Fruit fly (Drosophila melanogaster) whole organism, prepupa: ENCODE results near the gene fred.

Experiments
- Blimp-1 ChIP-seq: fragments of 200-800 bp; sonication (Bioruptor generic); optimal IDR thresholded peaks from 3 replicates; lab custom pipeline; 2017; ENCODE audit warnings: missing biosample characterization, missing genetic modification characterization, mild to moderate bottlenecking, moderate library complexity, missing genetic modification reagents
- CG10631 ChIP-seq: fragments of 200-800 bp; sonication (Bioruptor generic); optimal IDR thresholded peaks from 2 replicates; lab custom pipeline; 2016; ENCODE audit warnings: missing biosample characterization, missing genetic modification characterization
- CG11294 ChIP-seq: fragments of 200-800 bp; sonication (Bioruptor generic); IDR thresholded peaks from 2 replicates; pipeline ENCODE4 v1.3.6; 2022; ENCODE audit warnings: missing biosample characterization, missing genetic modification characterization
- CG11762 ChIP-seq: fragments of 200-800 bp; sonication (Bioruptor generic); optimal IDR thresholded peaks from 3 replicates; lab custom pipeline; 2016; ENCODE audit warnings: missing biosample characterization, missing genetic modification characterization; ENCODE audit not compliant: insufficient read depth
- CG11902 ChIP-seq: fragments of 200-800 bp; sonication (Bioruptor generic); optimal IDR thresholded peaks from 3 replicates; lab custom pipeline; 2016; ENCODE audit warnings: missing biosample characterization, missing genetic modification characterization
- CG15336 ChIP-seq: fragments of 200-800 bp; sonication (Bioruptor generic); IDR thresholded peaks from 2 replicates; pipeline ENCODE4 v1.3.6; 2022; ENCODE audit warnings: missing biosample characterization, missing genetic modification characterization
- CG1621 ChIP-seq: fragments of 200-800 bp; sonication (Bioruptor generic); optimal IDR thresholded peaks from 3 replicates; lab custom pipeline; 2018; ENCODE audit warnings: missing biosample characterization, mild to moderate bottlenecking, missing genetic modification characterization
- CG16779 ChIP-seq: fragments of 200-800 bp; sonication (Bioruptor generic); optimal IDR thresholded peaks from 3 replicates; lab custom pipeline; 2017; ENCODE audit warnings: missing biosample characterization, mild to moderate bottlenecking, missing genetic modification characterization
- CG31627 ChIP-seq: fragments of 200-800 bp; sonication (Bioruptor generic); optimal IDR thresholded peaks from 3 replicates; lab custom pipeline; 2016; ENCODE audit warnings: missing biosample characterization, missing genetic modification characterization
- CG32006 ChIP-seq: fragments of 200-800 bp; sonication (Bioruptor generic); optimal IDR thresholded peaks from 3 replicates; lab custom pipeline; 2017; ENCODE audit warnings: missing biosample characterization, mild to moderate bottlenecking, missing genetic modification characterization
- CG34406 ChIP-seq: fragments of 200-800 bp; sonication (Bioruptor generic); optimal IDR thresholded peaks from 3 replicates; lab custom pipeline; 2016; ENCODE audit warnings: missing biosample characterization, missing genetic modification characterization
- CG4318 ChIP-seq: fragments of 200-800 bp; sonication (Bioruptor generic); optimal IDR thresholded peaks from 3 replicates; lab custom pipeline; 2017; ENCODE audit warnings: missing biosample characterization, mild to moderate bottlenecking, missing genetic modification characterization
- CG6163 ChIP-seq: fragments of 200-800 bp; sonication (Bioruptor generic); IDR thresholded peaks from 3 replicates; pipeline ENCODE4 v1.3.6; 2022; ENCODE audit warnings: missing biosample characterization, missing genetic modification characterization
- CG6276 ChIP-seq: fragments of 200-800 bp; sonication (Bioruptor generic); optimal IDR thresholded peaks from 2 replicates; lab custom pipeline; 2017; ENCODE audit warnings: missing biosample characterization, mild to moderate bottlenecking, missing genetic modification characterization
- CG6792 ChIP-seq: fragments of 200-800 bp; sonication (Bioruptor generic); optimal IDR thresholded peaks from 3 replicates; lab custom pipeline; 2016; ENCODE audit warnings: missing biosample characterization, missing genetic modification characterization
- CG8119 ChIP-seq: fragments of 200-800 bp; sonication (Bioruptor generic); IDR thresholded peaks from 3 replicates; pipeline ENCODE4 v1.3.6; 2022; ENCODE audit warnings: missing biosample characterization, missing genetic modification characterization
- CG8319 ChIP-seq: fragments of 200-800 bp; sonication (Bioruptor generic); optimal IDR thresholded peaks from 3 replicates; lab custom pipeline; 2016; ENCODE audit warnings: missing biosample characterization, missing genetic modification characterization
- CG8632 ChIP-seq: fragments of 200-800 bp; sonication (Bioruptor generic); optimal IDR thresholded peaks from 3 replicates; lab custom pipeline; 2016; ENCODE audit warnings: missing biosample characterization, missing genetic modification characterization
- Eip75B ChIP-seq: fragments of 200-800 bp; sonication (Bioruptor generic); optimal IDR thresholded peaks from 3 replicates; lab custom pipeline; 2016; ENCODE audit warnings: missing biosample characterization, missing genetic modification characterization
- Ets96B ChIP-seq: fragments of 200-800 bp; optimal IDR thresholded peaks from 2 replicates; lab custom pipeline; 2019; ENCODE audit warnings: missing biosample characterization, mild to moderate bottlenecking, missing genetic modification characterization, moderate library complexity
- Gug ChIP-seq: fragments of 200-800 bp; sonication (Bioruptor generic); IDR thresholded peaks from 2 replicates; pipeline ENCODE4 v1.3.6; 2022; ENCODE audit warnings: missing biosample characterization, missing genetic modification characterization
- Hr38 ChIP-seq: sonication (Bioruptor generic); optimal IDR thresholded peaks from 2 replicates; lab custom pipeline; 2016; ENCODE audit warnings: missing biosample characterization, missing genetic modification characterization
- Hr39 ChIP-seq: fragments of 200-800 bp; sonication (Bioruptor generic); optimal IDR thresholded peaks from 2 replicates; lab custom pipeline; 2016; ENCODE audit warnings: missing biosample characterization, missing genetic modification characterization
- Hr4 ChIP-seq: fragments of 200-800 bp; sonication (Bioruptor generic); optimal IDR thresholded peaks from 3 replicates; lab custom pipeline; 2016; ENCODE audit warnings: missing biosample characterization, missing genetic modification characterization
- Lpt ChIP-seq: fragments of 200-800 bp; sonication (Bioruptor generic); optimal IDR thresholded peaks from 3 replicates; lab custom pipeline; 2016; ENCODE audit warnings: missing biosample characterization, missing genetic modification characterization
- OdsH ChIP-seq: fragments of 200-800 bp; sonication (Bioruptor generic); optimal IDR thresholded peaks from 3 replicates; lab custom pipeline; 2016; ENCODE audit warnings: missing biosample characterization, missing genetic modification characterization
- Smox ChIP-seq: fragments of 200-800 bp; sonication (Bioruptor generic); optimal IDR thresholded peaks from 3 replicates; lab custom pipeline; 2016; ENCODE audit warnings: missing biosample characterization, missing genetic modification characterization
- Sox14 ChIP-seq: fragments of 200-800 bp; sonication (Bioruptor generic); optimal IDR thresholded peaks from 3 replicates; lab custom pipeline; 2016; ENCODE audit warnings: missing biosample characterization, missing genetic modification characterization
- Sox15 ChIP-seq: fragments of 200-800 bp; sonication (Bioruptor generic); optimal IDR thresholded peaks from 3 replicates; lab custom pipeline; 2016; ENCODE audit warnings: missing biosample characterization, missing genetic modification characterization
- achi ChIP-seq: fragments of 200-800 bp; sonication (Bioruptor generic); optimal IDR thresholded peaks from 3 replicates; lab custom pipeline; 2016; ENCODE audit warnings: missing biosample characterization, missing genetic modification characterization
- acj6 ChIP-seq: fragments of 200-800 bp; sonication (Bioruptor generic); optimal IDR thresholded peaks from 3 replicates; lab custom pipeline; 2016; ENCODE audit warnings: missing biosample characterization, missing genetic modification characterization
- cyc ChIP-seq: fragments of 200-800 bp; sonication (Bioruptor generic); optimal IDR thresholded peaks from 3 replicates; lab custom pipeline; 2016; ENCODE audit warnings: missing biosample characterization, missing genetic modification characterization
- dac ChIP-seq: fragments of 200-800 bp; sonication (Bioruptor generic); optimal IDR thresholded peaks from 2 replicates; lab custom pipeline; 2017; ENCODE audit warnings: missing biosample characterization, mild to moderate bottlenecking, missing genetic modification characterization
- dsx ChIP-seq: fragments of 200-800 bp; optimal IDR thresholded peaks from 3 replicates; lab custom pipeline; 2019; ENCODE audit warnings: missing biosample characterization, mild to moderate bottlenecking, missing genetic modification characterization, moderate library complexity; ENCODE audit not compliant: poor library complexity, severe bottlenecking
- eg ChIP-seq: fragments of 200-800 bp; sonication (Bioruptor generic); IDR thresholded peaks from 3 replicates; pipeline ENCODE4 v1.3.6; 2022; ENCODE audit warnings: missing biosample characterization, missing genetic modification characterization
- esn ChIP-seq: fragments of 200-800 bp; sonication (Bioruptor generic); optimal IDR thresholded peaks from 2 replicates; lab custom pipeline; 2016; ENCODE audit warnings: missing biosample characterization, mild to moderate bottlenecking, missing genetic modification characterization, moderate library complexity
- fd85E ChIP-seq: fragments of 200-800 bp; sonication (Bioruptor generic); optimal IDR thresholded peaks from 3 replicates; lab custom pipeline; 2016; ENCODE audit warnings: missing biosample characterization, missing genetic modification characterization
- lz ChIP-seq: fragments of 200-800 bp; sonication (Bioruptor generic); optimal IDR thresholded peaks from 3 replicates; lab custom pipeline; 2016; ENCODE audit warnings: missing biosample characterization, missing genetic modification characterization
- pdm3 ChIP-seq: fragments of 200-800 bp; sonication (Bioruptor generic); optimal IDR thresholded peaks from 3 replicates; lab custom pipeline; 2016; ENCODE audit warnings: missing biosample characterization, missing genetic modification characterization
- salr ChIP-seq, 2 experiments: fragments of 200-800 bp; sonication (Bioruptor generic); optimal IDR thresholded peaks; 3 replicates each; lab custom pipeline; 2016 to 2018; ENCODE audit warnings: missing biosample characterization in 2 of 2, missing genetic modification characterization in 2 of 2, mild to moderate bottlenecking in 1 of 2
- svp ChIP-seq: fragments of 200-800 bp; sonication (Bioruptor generic); peaks from one replicate; lab custom pipeline; 2016; ENCODE audit warnings: missing biosample characterization, missing genetic modification characterization
- vri ChIP-seq: fragments of 200-800 bp; sonication (Bioruptor generic); optimal IDR thresholded peaks from 3 replicates; lab custom pipeline; 2016; ENCODE audit warnings: missing biosample characterization, mild to moderate bottlenecking, missing genetic modification characterization

The fred gene

DNA sequence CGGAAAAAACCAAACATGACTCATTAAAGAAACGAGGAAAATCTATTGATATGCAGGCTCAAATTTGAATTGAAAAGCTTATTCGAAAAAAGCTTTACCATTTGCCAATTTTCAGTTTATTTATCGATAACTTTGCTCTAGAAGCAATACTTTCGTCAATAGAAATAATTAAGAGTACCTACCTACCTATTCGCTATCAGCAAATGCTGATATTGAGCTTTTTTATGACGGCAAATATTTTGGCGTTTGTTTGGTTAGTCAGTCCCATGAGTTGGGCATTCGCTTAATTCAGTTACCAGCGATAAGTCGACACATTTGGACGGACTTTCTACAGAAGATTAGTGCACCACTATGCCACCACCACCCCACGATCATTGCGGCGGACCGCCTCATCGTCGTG is 12.3 kb upstream of the fred start, which contains the start of gene CG34176:
CG34176 (plus strand) TSS at position 301 of the 400 bp plus-strand sequence.
- TF ChIP-seq CG15336 (GFP tag; lab: Robert Waterston, UW) (no peak), lz (GFP tag; lab: Kevin White, UChicago) (no peak), Lpt (GFP tag; lab: Kevin White, UChicago) (no peak), dsx (no peak), CG34406 (no peak), CG16779 (tag; lab: Kevin White, UChicago) (no peak), Hr4 (GFP tag; lab: Kevin White, UChicago) (no peak), CG32006 (no peak), Hr39 (GFP tag; lab: Kevin White, UChicago) (no peak), Hr38 (no peak), Ets96B (tag; lab: Kevin White, UChicago) (no peak), salr (GFP tag; optimal IDR thresholded peaks at IDR 0.05; lab: Kevin White, UChicago) (no peak), CG10631 (GFP tag; lab: Kevin White, UChicago) (no peak), Blimp-1 (no peak), achi (GFP tag; lab: Kevin White, UChicago) (no peak), Smox (GFP tag; lab: Kevin White, UChicago) (no peak)

DNA sequence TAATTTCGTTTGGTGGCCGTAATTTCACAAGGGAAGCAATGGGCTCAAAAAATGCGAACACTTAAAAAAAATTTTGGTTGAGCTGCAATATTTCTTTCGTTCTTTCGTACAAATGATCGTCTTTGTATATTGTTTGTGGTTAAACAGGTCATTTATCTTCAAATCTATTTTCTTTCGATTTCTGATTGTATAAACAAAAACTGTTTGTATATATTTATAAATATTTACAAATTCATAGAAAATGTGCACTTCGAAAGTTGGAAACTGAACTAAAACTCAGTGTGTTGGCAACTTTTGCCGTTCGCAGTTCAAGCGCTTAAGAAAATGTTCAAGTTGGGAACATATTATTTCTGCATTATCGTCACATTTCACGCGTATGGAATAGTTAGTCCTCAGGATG is 8.2 kb upstream of the fred start, which contains the start of gene CG43797:
CG43797 (plus strand) TSS at position 301 of the 400 bp plus-strand sequence.
- no peak for TF ChIP-seq CG8319 (GFP tag; lab: Kevin White, UChicago)
- no peak for TF ChIP-seq eg (GFP tag; lab: Robert Waterston, UW)
- TF ChIP-seq CG11902 (GFP tag; lab: Kevin White, UChicago) = no peak
- no peak for TF ChIP-seq CG16779 (tag; lab: Kevin White, UChicago)

DNA sequence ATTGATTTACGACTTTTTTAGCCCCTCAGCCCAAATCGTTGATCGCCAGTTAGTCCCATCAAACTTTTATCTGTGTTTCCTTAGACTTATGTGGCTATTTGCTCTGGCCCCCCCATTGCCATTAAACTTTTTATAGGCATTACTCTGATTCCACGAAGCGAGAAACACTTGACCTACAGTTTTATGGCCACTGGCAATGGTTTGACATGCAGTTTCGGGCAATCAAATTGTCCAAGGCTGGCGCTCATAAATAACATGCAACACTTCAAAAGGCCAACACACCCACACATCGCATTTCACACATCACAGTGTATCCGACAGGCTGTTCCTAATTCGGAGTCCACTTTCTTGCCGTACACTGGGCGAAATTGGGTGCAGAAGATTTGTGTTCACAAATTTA is 23.2 kb downstream of the fred start:
- TF ChIP-seq CG6276 (no peak), Sox14 (no peak), vri (GFP tag; lab: Kevin White, UChicago) (no peak), CG15336 (GFP tag; lab: Robert Waterston, UW) (no peak), pdm3 (GFP tag; lab: Kevin White, UChicago) (no peak), CG8632 (no peak), CG8119 (no peak), CG11902 (GFP tag; lab: Kevin White, UChicago) (no peak), dac (GFP tag; lab: Kevin White, UChicago) (no peak), fd85E (no peak), CG16779 (tag; lab: Kevin White, UChicago) (no peak), CG11294 (GFP tag; lab: Robert Waterston, UW) (no peak), Hr4 (GFP tag; lab: Kevin White, UChicago) (no peak)

DNA sequence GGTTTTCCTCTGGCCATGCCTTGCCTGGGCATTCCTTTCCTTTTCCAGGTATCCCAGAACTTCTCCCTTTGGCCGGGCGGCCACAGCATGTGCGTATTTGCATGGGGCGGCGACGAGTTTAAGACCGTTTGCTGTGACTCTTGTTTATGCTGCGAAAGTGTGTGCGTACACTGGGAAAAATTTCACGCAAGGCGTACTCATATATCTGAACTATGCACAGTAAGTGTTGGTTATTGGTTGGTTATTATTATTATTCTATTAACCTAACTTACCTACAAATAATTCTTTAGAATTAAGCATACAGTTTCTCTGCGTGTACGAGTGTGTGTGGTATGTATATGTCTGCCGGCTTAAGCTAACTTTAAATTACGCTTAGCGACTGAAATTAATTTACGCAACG is 49.4 kb downstream of the fred start:
- peak; percentile 1 for TF ChIP-seq svp (GFP tag; lab: Kevin White, UChicago)
- no peak for TF ChIP-seq Hr38

DNA sequence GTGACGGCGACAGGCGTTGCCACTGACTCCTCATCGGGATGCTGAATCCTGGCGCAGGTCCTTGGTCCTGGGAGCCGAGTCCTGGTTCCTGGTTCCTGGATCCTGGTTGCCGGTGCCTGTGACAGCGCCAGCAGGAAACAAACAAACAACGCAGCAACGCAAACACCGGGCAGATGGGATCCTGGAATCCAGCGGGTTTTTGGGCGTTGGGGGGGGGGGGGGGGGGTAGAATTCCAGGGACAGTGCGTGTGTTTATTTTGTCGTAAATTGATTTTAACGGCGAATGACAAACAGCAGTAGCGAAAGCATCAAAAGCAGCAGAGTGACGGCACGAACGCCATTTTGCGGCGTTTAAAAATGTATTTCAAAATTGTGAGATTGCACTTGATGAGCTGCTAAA is 51.2 kb downstream of the fred start:
- TF ChIP-seq esn = no peak
- no peak for TF ChIP-seq svp (GFP tag; lab: Kevin White, UChicago)
- TF ChIP-seq OdsH (GFP tag; lab: Kevin White, UChicago) = no peak
- TF ChIP-seq CG6792 (GFP tag; lab: Kevin White, UChicago) = no peak
- TF ChIP-seq Eip75B (GFP tag; lab: Kevin White, UChicago) = no peak
- TF ChIP-seq CG4318 (GFP tag; lab: Kevin White, UChicago) = no peak
- TF ChIP-seq CG11294 (GFP tag; lab: Robert Waterston, UW) = no peak
- TF ChIP-seq achi (GFP tag; lab: Kevin White, UChicago) = no peak
- no peak for TF ChIP-seq Gug (GFP tag; lab: Robert Waterston, UW)
- TF ChIP-seq CG16779 (tag; lab: Kevin White, UChicago) = no peak
- no peak for TF ChIP-seq dac (GFP tag; lab: Kevin White, UChicago)
- no peak for TF ChIP-seq CG6163 (GFP tag; lab: Robert Waterston, UW)
- no peak for TF ChIP-seq cyc (GFP tag; lab: Kevin White, UChicago)
- TF ChIP-seq Sox15 (GFP tag; lab: Kevin White, UChicago) = no peak
- TF ChIP-seq CG31627 (GFP tag; lab: Kevin White, UChicago) = no peak
- TF ChIP-seq CG1621 (tag; lab: Kevin White, UChicago) = no peak
- TF ChIP-seq Ets96B (tag; lab: Kevin White, UChicago) = no peak
- TF ChIP-seq acj6 = no peak
- TF ChIP-seq CG11762 = no peak
- TF ChIP-seq, all 60 proteins: peak for 0
